Worm (Caenorhabditis elegans): ENCODE measurements around the gene F55F10.1.

Gene F55F10.1

DNA sequence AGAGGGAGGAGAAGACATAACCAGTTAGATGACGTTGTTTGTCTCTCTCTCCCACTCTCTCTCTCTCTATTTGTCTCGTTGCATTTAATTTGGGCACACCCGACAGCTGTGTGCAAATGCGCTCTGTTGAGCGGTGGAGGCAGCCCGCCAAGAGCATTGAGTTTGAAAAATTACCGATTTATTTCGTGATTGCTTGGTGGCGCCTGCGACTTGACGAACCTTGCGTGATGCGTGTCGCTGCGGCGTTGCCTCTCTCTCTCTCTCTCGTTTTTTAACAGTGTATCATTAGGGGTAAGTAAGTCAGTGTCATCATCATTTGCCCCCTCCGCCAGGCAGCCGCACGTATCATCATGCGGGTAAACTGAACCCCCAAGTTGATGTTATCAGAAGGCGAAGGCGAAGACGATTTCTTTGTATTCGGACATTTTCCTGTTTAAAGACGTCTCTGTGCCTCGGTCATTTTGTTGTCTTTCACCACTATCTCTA lies 45.5 kb downstream of the F55F10.1 start (continued):
- peak; percentile 31 to 75 for TF ChIP-seq lsy-2 (tag; optimal IDR thresholded peaks at IDR 0.05)
- TF ChIP-seq ZK546.5 (tag; optimal IDR thresholded peaks at IDR 0.05): no peak
- TF ChIP-seq sem-4 (tag; optimal IDR thresholded peaks at IDR 0.05): no peak
- TF ChIP-seq mab-5 (tag; optimal IDR thresholded peaks at IDR 0.05): peak; percentile 10
- peak; percentile 46 for TF ChIP-seq ztf-4 (tag; optimal IDR thresholded peaks at IDR 0.05)
- peak; percentile 76 for TF ChIP-seq C34F6.9 (tag; optimal IDR thresholded peaks at IDR 0.05)
- no peak for TF ChIP-seq nhr-77 (tag; optimal IDR thresholded peaks at IDR 0.05)
- TF ChIP-seq mbf-1 (tag; optimal IDR thresholded peaks at IDR 0.05): no peak
- TF ChIP-seq mdl-1 (tag; optimal IDR thresholded peaks at IDR 0.05): no peak
- TF ChIP-seq lin-39 (tag; optimal IDR thresholded peaks at IDR 0.05): peak; percentile 25
- TF ChIP-seq Y55F3AM.14 (GFP tag; optimal IDR thresholded peaks at IDR 0.05): peak; percentile 56

DNA sequence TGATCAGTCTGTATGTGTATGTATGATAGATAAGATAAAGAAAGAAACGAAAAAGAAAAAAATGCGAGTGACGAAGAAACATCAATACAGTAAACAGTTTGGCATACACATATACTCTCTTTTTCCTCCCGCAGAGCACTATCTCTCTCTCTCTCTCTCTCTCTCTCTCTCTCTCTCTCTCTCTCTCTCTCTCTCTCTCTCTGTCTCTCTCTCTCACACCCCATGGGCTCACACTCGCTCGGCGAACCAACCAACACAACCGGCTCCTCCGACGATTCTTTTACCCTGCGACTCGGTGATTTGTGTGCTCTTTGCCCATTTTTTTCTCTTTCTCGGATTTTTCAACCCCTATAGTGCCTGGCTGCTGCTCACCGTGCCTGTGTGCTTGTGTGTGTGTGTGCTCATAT lies 46.4 kb downstream of the F55F10.1 start:
- TF ChIP-seq gmeb-1 (tag; optimal IDR thresholded peaks at IDR 0.05) (no peak), lsy-2 (tag; optimal IDR thresholded peaks at IDR 0.05) (peak in 1 of 2 experiments; percentile 48), sma-9 (GFP tag; optimal IDR thresholded peaks at IDR 0.05) (peak; percentile 39), sma-9 (tag; optimal IDR thresholded peaks at IDR 0.05) (no peak), lin-13 (GFP tag; optimal IDR thresholded peaks at IDR 0.05) (no peak), blmp-1 (tag; optimal IDR thresholded peaks at IDR 0.05; ENCODE audit: insufficient read depth) (no peak), nhr-10 (tag; optimal IDR thresholded peaks at IDR 0.05) (no peak), F13H6.1 (tag; optimal IDR thresholded peaks at IDR 0.05) (peak; percentile 85), ztf-4 (tag; optimal IDR thresholded peaks at IDR 0.05) (no peak), nhr-129 (tag; optimal IDR thresholded peaks at IDR 0.05) (peak; percentile 56), crh-2 (tag; optimal IDR thresholded peaks at IDR 0.05) (peak; percentile 3), fos-1 (tag; optimal IDR thresholded peaks at IDR 0.05) (peak; percentile 54), sma-3 (GFP tag; optimal IDR thresholded peaks at IDR 0.05) (peak; percentile 4)

DNA sequence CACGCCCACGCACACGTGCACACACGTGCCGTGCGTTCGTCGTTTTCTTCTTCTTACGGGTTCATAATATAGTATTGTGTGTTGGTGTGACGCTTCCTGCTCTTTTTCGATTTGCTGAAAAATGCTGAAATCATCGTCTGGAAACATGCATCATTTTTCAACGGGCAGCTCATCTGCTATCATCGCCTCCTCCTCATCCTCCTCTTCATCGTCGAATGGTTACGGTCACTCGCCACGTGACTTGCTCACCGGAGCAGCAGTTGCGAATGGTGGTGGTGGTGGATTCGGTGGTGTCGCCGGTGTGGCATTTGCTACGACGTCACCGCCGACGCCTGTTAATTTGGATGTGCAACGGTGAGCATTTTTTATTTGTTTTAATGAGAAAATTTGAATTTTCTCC lies 48.1 kb downstream of the F55F10.1 start:
- TF ChIP-seq ztf-1 (GFP tag; conservative IDR thresholded peaks at IDR 0.05) (no peak), ztf-11 (tag; optimal IDR thresholded peaks at IDR 0.05) (no peak), mdl-1 (tag; optimal IDR thresholded peaks at IDR 0.05) (no peak), mab-5 (tag; optimal IDR thresholded peaks at IDR 0.05) (no peak), Y55F3AM.14 (GFP tag; optimal IDR thresholded peaks at IDR 0.05) (no peak), ama-1 (optimal IDR thresholded peaks at IDR 0.05) (no peak), elt-3 (tag; optimal IDR thresholded peaks at IDR 0.05) (no peak), nhr-129 (tag; optimal IDR thresholded peaks at IDR 0.05) (no peak), sem-4 (tag; optimal IDR thresholded peaks at IDR 0.05) (no peak), F13H6.1 (tag; optimal IDR thresholded peaks at IDR 0.05) (no peak), nhr-237 (tag; optimal IDR thresholded peaks at IDR 0.05) (no peak), crh-2 (tag; optimal IDR thresholded peaks at IDR 0.05) (no peak), nhr-77 (tag; optimal IDR thresholded peaks at IDR 0.05) (no peak), unc-62 (GFP tag; optimal IDR thresholded peaks at IDR 0.05) (no peak), dmd-4 (tag; optimal IDR thresholded peaks at IDR 0.05) (no peak)

DNA sequence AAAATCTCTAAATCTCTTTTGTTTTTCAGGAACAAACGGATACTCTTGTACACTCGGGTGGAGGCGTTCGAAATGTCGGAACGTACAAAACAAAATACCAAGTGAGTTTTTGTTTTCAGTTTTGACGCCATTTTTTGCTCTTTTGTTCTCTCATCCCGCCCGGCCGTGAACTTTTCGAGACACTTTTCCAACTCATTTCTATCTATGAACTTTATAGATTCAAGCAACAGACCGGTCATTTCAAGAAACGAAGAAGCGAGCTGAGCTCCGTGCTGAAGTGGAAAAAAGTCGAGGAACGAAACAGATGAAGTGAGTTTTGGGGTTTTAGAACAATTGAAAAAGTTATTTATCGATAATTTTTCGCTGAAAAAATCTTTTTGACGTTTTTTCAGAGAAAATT lies 49.9 kb downstream of the F55F10.1 start:
- no peak for TF ChIP-seq mab-5 (tag; optimal IDR thresholded peaks at IDR 0.05)
- TF ChIP-seq lin-39 (tag; optimal IDR thresholded peaks at IDR 0.05): no peak
- no peak for TF ChIP-seq F13H6.1 (tag; optimal IDR thresholded peaks at IDR 0.05)
- no peak for TF ChIP-seq nhr-237 (tag; optimal IDR thresholded peaks at IDR 0.05)
- no peak for TF ChIP-seq ama-1 (optimal IDR thresholded peaks at IDR 0.05)
- TF ChIP-seq ZK546.5 (tag; optimal IDR thresholded peaks at IDR 0.05): no peak
- no peak for TF ChIP-seq nhr-23 (tag; optimal IDR thresholded peaks at IDR 0.05)

DNA sequence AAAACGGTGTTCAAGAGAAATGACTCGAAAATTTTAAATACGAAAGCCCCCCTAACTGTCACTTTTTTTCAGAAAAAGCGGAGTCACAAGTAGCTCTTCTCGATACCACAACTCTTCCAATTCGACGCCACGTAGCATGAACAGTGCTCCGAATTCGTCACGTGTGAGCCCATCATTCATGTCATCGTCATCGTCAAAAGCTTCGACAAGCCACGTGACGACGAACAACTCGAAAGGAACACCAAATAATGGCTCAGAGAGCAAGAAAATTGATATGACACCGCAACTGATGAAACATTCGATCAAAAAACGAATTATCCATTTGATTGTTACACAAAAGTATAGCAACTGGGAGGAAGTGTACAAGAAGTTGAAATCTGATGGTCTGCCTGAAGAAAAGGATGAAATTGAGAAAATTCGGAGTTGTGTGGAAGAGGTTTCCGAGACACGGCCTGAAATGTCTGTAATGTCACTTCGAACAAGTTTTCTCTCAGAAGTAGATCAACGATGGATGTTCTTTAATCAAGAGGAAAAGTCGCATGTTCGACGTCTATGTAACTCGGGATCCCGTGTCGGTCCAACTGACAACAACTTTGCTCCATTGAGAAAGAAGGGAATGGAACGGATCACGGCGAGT lies 50.8 kb downstream of the F55F10.1 start:
- TF ChIP-seq nhr-21 (tag; optimal IDR thresholded peaks at IDR 0.05) (no peak), ZK546.5 (tag; optimal IDR thresholded peaks at IDR 0.05) (no peak), ama-1 (optimal IDR thresholded peaks at IDR 0.05) (peak; percentile 7), fos-1 (tag; optimal IDR thresholded peaks at IDR 0.05) (no peak), nhr-6 (tag; optimal IDR thresholded peaks at IDR 0.05) (no peak), ceh-16 (tag; optimal IDR thresholded peaks at IDR 0.05) (no peak)
